Fruit fly (Drosophila melanogaster): ENCODE results near the gene eRF1.

eRF1 gene

DNA sequence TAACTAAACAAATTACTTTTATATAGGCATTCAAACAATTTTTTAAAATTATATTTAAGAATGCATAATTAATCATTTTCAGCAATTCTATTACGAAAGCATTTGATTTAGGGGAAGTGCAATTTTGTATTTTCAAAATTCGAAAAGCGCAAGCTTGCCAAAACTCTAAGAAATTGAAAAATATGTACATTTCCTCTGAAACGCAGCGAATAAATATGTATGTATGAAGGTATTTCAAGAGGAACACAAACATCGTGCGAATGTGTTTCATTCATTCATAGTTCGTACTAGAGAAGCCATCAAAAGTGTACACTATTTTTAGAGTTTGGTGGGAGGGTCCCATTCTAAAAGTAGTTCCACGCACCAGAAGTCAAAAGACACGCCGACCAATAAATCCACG lies 21.9 kb downstream of the eRF1 start, which contains the start of gene CG13247:
Gene CG13247 (plus strand): TSS at position 301 of the 400 bp plus-strand sequence.
- TF ChIP-seq CG8478 (optimal IDR thresholded peaks at IDR 0.05) (no peak), psq (optimal IDR thresholded peaks at IDR 0.05) (no peak), pan (optimal IDR thresholded peaks at IDR 0.05) (no peak), usp (GFP tag; optimal IDR thresholded peaks at IDR 0.05) (no peak), EcR (GFP tag; optimal IDR thresholded peaks at IDR 0.05) (no peak), Dll (optimal IDR thresholded peaks at IDR 0.05) (no peak)

DNA sequence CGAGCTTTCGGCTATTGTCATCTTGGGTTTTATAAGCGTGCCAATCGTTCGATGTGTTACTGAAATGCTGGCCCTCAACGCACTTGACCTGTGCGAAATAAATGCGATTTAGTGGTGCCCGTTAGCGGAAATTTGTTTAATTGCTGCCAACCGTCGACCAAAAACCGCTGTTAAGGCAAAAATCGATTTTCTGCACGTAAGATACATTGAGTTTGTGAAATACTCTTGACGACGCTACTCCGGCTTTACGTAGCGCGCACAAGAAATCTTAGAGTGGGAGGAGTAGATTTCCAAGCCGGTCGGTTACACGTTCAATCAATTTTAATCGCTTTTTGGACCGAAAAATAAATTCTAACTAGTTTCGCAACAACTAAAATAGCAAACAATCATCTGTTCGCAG lies 27.3 kb downstream of the eRF1 start:
- TF ChIP-seq Dll (optimal IDR thresholded peaks at IDR 0.05) (no peak), psq (optimal IDR thresholded peaks at IDR 0.05) (no peak), usp (GFP tag; optimal IDR thresholded peaks at IDR 0.05) (no peak), EcR (GFP tag; optimal IDR thresholded peaks at IDR 0.05) (no peak), pan (optimal IDR thresholded peaks at IDR 0.05) (no peak), CG8478 (optimal IDR thresholded peaks at IDR 0.05) (no peak)

DNA sequence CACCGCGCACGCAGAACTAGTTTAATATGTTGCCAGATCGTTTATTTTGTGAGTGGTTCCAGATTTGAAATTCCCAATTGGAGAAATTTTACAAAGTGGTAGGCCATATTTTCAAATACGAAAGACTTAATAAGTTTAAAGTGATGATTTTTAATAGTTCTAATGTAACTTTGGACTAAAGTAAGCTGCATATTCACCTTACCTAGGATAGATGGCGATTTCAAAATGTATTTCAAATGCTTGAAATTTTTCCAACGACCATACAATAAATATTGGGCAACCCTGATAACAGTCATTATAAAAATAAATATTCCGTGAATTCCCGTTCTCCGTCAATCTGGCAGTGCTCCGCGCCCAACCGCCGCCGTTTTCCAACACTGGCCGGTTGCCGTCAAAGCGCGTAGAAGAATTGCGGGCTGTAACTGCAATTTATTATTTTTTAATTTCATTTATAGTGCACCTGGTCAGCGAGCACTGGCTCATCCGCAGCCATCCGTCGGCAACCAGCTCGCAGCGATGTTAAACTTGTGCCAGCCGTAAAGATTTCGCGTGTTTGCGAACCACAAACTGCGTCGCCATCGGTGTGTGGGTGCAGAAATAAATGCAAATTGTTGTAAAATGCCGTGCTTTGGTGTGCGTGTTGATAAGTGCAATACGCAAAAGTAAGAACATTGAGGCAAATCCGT lies 27.9 kb downstream of the eRF1 start, which contains the start of the genes Ide and RhoBTB:
Gene Ide (minus strand): TSS at position 19 of the 686 bp plus-strand sequence.
Gene RhoBTB (plus strand): TSS at position 365 of the 686 bp plus-strand sequence.
- TF ChIP-seq usp (GFP tag; optimal IDR thresholded peaks at IDR 0.05) (no peak), CG8478 (optimal IDR thresholded peaks at IDR 0.05) (no peak), Dll (optimal IDR thresholded peaks at IDR 0.05) (no peak), pan (optimal IDR thresholded peaks at IDR 0.05) (no peak), EcR (GFP tag; optimal IDR thresholded peaks at IDR 0.05) (no peak), psq (optimal IDR thresholded peaks at IDR 0.05) (no peak)

DNA sequence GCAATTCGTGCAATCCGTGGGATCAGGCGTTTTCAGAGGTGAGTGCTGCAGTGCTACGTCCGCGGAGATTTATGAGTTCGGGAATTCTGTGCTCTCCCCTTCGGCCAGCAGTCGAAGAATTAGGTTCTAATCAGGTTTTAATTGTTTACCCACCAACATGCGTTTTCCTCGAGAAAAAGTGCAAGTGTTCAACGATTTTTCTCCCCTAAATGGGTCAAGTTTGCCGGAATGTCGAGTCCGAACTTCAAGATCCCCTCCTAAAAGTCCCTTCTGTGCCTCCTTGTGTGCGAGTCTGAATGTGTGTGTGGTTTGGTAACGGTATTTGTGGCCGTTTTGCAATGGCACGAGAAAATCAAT lies 28.4 kb downstream of the eRF1 start:
- TF ChIP-seq Dll (optimal IDR thresholded peaks at IDR 0.05) (no peak), usp (GFP tag; optimal IDR thresholded peaks at IDR 0.05) (no peak), EcR (GFP tag; optimal IDR thresholded peaks at IDR 0.05) (no peak), psq (optimal IDR thresholded peaks at IDR 0.05) (no peak)

DNA sequence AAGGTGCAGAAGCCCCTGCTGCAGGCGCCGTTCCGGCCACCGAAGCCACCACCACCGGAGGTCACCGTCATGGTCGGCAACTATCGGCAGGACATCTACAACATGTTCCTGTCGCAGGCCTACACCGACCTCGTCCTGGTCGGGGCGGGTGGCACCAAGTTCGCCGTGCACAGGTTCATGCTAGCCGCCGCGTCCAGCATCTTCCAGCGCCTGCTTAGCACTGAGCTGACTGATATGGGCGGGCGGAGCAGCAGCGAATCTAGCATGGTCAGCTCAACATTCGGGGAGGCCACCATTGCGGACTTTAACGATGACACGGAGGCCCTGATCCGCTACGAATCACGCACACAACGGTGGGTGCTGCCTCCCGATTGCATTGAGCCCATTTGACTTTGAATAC lies 31.3 kb downstream of the eRF1 start:
- no peak for TF ChIP-seq Dll (optimal IDR thresholded peaks at IDR 0.05)
- no peak for TF ChIP-seq psq (optimal IDR thresholded peaks at IDR 0.05)
- TF ChIP-seq pan (optimal IDR thresholded peaks at IDR 0.05) = no peak

DNA sequence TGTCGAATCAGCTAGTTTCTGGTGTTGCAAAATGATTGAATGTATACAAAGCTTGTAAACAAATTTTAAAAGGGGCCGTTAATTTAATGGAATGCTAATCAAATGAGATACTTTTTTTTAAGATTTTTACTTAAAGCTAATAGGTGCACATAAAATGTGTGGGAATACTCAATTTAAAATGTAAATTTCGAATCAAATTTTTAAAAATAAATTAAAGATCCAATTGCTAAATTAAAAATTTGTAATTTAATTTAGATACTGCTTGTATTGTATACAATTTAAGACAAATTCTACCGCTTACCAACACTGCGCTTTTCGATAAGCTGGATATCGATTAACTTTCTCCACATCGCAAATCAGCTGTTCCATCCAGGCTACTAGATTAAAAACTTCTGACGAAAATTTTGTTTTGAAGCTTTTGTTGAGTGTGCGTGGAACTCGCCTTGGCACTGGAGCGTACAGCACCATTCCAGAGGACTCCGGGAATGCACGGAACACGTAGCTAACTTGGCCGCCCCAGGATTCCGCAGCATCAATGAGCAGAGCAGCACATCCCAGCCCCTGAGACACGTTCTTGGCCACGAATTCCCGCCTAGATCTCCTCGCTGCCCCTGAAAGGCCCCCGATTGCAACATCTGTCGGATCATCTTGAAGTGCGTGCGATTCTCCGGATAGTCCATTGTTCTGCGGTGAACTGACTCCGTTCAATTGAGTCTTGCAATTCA lies 36.1 kb downstream of the eRF1 start, which contains the start of the genes CG5498 and fbl:
Gene CG5498 (minus strand): TSS at position 24 of the 725 bp plus-strand sequence.
Gene fbl (plus strand): TSS at position 344 of the 725 bp plus-strand sequence.
- no peak for TF ChIP-seq psq (optimal IDR thresholded peaks at IDR 0.05)
- no peak for TF ChIP-seq EcR (GFP tag; optimal IDR thresholded peaks at IDR 0.05)
- TF ChIP-seq CG8478 (optimal IDR thresholded peaks at IDR 0.05) = no peak
- no peak for TF ChIP-seq pan (optimal IDR thresholded peaks at IDR 0.05)
- no peak for TF ChIP-seq usp (GFP tag; optimal IDR thresholded peaks at IDR 0.05)
- no peak for TF ChIP-seq Dll (optimal IDR thresholded peaks at IDR 0.05)

DNA sequence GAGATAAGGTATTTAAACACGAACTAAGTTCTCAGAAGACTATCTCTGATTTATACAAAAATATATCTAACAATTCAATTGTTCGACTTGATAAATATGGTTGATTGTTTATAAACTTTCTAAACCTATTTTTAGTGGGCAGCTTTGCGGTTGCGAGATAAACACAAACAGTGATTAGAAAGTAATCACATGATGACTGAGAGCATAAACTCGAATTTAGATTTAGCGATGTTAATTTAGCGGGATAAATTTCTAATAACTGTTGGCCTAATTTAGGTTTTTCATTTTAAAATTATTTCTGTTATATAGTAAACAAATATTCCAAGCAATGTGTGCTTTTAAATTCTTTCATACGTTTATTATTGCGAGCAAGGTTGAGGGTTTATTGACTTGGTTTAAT lies 36.9 kb downstream of the eRF1 start:
- TF ChIP-seq usp (GFP tag; optimal IDR thresholded peaks at IDR 0.05) = no peak
- no peak for TF ChIP-seq pan (optimal IDR thresholded peaks at IDR 0.05)
- TF ChIP-seq CG8478 (optimal IDR thresholded peaks at IDR 0.05) = no peak
- no peak for TF ChIP-seq EcR (GFP tag; optimal IDR thresholded peaks at IDR 0.05)
- TF ChIP-seq psq (optimal IDR thresholded peaks at IDR 0.05) = no peak
- no peak for TF ChIP-seq Dll (optimal IDR thresholded peaks at IDR 0.05)

DNA sequence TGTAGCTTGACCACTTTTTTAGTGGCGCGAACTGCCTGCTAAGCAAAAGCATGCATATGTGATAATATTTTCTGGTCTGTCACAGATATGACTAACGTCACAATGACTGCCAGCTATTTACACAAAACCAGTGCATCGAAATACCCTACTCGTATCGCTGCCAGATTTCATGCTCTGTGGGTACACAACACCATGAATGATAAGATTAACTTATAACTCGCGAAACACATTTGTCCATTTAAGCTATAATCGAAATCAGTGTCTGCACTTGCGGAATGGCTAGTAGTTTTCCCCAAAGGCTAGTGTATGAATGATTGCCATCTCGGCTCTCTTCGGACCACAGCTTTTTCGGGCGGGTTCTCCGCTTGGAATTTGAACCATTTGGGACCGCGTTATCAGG lies 37.3 kb downstream of the eRF1 start:
- no peak for TF ChIP-seq psq (optimal IDR thresholded peaks at IDR 0.05)
- no peak for TF ChIP-seq CG8478 (optimal IDR thresholded peaks at IDR 0.05)
- no peak for TF ChIP-seq Dll (optimal IDR thresholded peaks at IDR 0.05)
- no peak for TF ChIP-seq EcR (GFP tag; optimal IDR thresholded peaks at IDR 0.05)
- no peak for TF ChIP-seq pan (optimal IDR thresholded peaks at IDR 0.05)
- TF ChIP-seq usp (GFP tag; optimal IDR thresholded peaks at IDR 0.05) = no peak

DNA sequence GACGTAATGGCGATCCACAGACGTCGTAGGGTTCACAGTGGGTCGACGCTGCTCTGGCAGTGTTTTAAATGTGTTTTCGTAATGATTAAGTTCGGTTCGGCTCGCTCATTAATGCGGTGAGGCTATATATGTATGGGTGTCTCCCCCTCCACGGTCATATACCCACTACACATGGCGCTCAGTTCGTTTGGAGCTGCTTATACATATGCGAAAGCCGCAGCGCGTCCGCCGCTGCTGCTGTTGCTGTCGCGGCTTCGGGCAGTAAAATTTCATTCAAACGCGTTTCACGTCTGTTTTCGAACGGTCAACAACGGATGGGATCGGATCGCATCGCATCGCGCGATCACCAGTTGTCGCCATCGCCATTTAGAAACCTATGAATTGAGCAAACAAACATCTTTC lies 37.8 kb downstream of the eRF1 start:
- no peak for TF ChIP-seq usp (GFP tag; optimal IDR thresholded peaks at IDR 0.05)
- TF ChIP-seq EcR (GFP tag; optimal IDR thresholded peaks at IDR 0.05) = no peak
- no peak for TF ChIP-seq pan (optimal IDR thresholded peaks at IDR 0.05)
- no peak for TF ChIP-seq CG8478 (optimal IDR thresholded peaks at IDR 0.05)
- TF ChIP-seq psq (optimal IDR thresholded peaks at IDR 0.05) = no peak
- no peak for TF ChIP-seq Dll (optimal IDR thresholded peaks at IDR 0.05)

DNA sequence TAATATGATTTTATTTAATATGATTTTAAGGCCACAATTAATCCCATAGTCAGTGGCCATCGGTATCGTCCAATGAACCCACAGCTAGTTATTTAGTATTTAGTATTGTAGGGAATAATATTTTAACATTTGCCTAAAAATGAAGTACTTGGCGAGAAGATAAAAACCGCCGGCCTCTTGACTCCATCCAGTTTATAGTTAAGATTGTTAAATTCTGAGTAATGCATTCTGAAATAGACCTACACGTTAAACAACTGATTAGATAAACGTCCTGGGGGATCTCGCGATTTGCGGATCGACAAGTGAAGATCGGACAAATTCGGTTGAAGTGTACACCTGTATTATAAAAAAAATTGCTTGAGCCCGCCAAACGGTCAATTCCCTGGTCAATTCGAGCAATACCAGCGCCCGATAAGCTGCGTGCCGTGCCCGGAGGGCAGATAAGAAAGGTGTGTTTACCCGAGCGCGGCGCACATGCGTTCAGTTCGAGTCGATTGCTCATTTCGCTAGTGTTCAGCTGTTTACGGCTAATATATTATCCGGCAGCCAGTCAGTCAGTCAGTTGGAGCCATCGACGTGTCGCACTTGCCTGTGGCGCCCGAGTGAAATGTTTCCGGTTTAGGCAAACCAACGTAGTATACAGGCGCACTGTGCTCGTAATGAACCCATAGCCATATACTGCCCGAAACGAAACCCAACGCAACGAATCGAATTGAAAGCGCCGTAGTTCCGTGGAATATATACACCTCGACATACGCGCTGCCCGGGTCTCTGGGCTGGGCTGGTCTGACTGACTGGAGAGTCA lies 39.1 kb downstream of the eRF1 start:
- TF ChIP-seq usp (GFP tag; optimal IDR thresholded peaks at IDR 0.05) (no peak), CG8478 (optimal IDR thresholded peaks at IDR 0.05) (no peak), EcR (GFP tag; optimal IDR thresholded peaks at IDR 0.05) (no peak), psq (optimal IDR thresholded peaks at IDR 0.05) (no peak), pan (optimal IDR thresholded peaks at IDR 0.05) (no peak), Dll (optimal IDR thresholded peaks at IDR 0.05) (no peak)

DNA sequence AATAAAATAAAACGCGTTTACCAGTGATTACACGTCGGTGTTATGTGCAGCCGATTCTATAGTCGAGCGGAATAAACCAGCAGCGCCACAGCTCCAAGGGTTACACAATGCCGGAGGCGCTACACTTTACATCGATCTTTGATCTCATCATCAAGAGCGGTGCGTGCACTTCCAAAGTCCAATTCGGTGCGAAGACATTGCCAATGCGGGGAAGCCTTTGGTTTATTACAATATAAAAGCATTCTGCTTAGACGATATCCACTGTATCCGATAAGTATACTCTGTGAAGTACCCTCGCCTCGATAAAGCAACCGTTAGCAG lies 39.6 kb downstream of the eRF1 start:
- TF ChIP-seq CG8478 (optimal IDR thresholded peaks at IDR 0.05) (no peak), usp (GFP tag; optimal IDR thresholded peaks at IDR 0.05) (no peak), pan (optimal IDR thresholded peaks at IDR 0.05) (no peak), Dll (optimal IDR thresholded peaks at IDR 0.05) (no peak), EcR (GFP tag; optimal IDR thresholded peaks at IDR 0.05) (no peak), psq (optimal IDR thresholded peaks at IDR 0.05) (no peak)

DNA sequence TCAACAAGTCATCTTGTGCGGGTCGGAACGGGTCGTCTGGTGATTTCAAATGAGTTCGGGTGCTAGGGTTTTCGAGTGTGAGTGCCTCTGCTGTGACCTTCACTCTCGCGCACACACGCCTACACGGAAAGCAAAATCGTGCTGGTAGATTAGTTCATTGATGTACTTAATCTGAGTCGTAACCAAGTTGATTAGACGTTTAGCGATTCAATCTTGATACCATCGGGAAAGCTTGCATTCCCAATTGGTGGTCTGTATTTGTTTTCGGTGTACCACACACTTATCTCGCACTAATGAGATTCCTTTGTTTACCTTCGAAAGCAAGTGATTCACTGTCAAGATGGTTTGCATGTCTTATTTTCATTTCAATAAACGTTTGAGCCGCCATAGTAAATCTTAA lies 40.8 kb downstream of the eRF1 start:
- TF ChIP-seq psq (optimal IDR thresholded peaks at IDR 0.05) = no peak
- no peak for TF ChIP-seq CG8478 (optimal IDR thresholded peaks at IDR 0.05)
- no peak for TF ChIP-seq pan (optimal IDR thresholded peaks at IDR 0.05)
- TF ChIP-seq EcR (GFP tag; optimal IDR thresholded peaks at IDR 0.05) = no peak
- no peak for TF ChIP-seq usp (GFP tag; optimal IDR thresholded peaks at IDR 0.05)
- TF ChIP-seq Dll (optimal IDR thresholded peaks at IDR 0.05) = no peak

All from whole organism.